Worm (Caenorhabditis elegans): ENCODE data around the gene ZK856.7.

DNA sequence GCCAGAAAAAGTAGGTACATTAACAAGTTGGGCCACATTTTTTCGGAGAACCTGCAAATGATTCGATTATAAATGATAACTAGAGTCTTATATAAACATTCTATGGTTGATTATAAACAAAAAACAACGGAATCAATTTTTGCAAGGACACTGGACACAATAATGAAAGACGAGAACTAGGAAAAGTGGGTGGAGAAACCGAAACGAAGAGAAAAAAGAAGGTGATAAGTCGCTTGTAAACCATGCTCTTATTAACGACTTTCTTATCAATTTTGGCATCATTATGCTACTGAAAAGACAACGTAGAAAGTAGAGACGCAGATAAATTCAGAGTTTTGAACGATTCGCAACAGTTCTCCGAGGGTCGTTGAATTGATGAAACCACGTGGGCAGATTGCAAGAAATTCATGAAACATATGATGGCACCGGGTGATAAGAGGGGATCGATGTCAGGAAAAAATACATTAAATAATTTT, 11.8 kb upstream of the ZK856.7 start, which contains the start of gene ZK856.5:
- no peak for TF ChIP-seq saeg-2 (GFP tag; IDR thresholded peaks at IDR 0.05)
- no peak for TF ChIP-seq ceh-82 (tag; optimal IDR thresholded peaks at IDR 0.05)
- TF ChIP-seq ceh-28 (tag; optimal IDR thresholded peaks at IDR 0.05) = no peak
- no peak for TF ChIP-seq aha-1 (tag)
- TF ChIP-seq ztf-11 (tag; optimal IDR thresholded peaks at IDR 0.05) = no peak
- no peak for TF ChIP-seq nhr-237 (tag; optimal IDR thresholded peaks at IDR 0.05)
- TF ChIP-seq R02D3.7 (tag; optimal IDR thresholded peaks at IDR 0.05) = no peak
- TF ChIP-seq lin-39 (tag; optimal IDR thresholded peaks at IDR 0.05) = no peak
- no peak for TF ChIP-seq mes-2 (tag; optimal IDR thresholded peaks at IDR 0.05; ENCODE audit: poor library complexity, severe bottlenecking)
- no peak for TF ChIP-seq ztf-7 (tag; optimal IDR thresholded peaks at IDR 0.05)
- no peak for TF ChIP-seq nhr-25 (tag; optimal IDR thresholded peaks at IDR 0.05; ENCODE audit: borderline replicate concordance, insufficient read depth)

All from whole organism, L4 larva.